Fruit fly (Drosophila melanogaster): Measurements from ENCODE around the gene nebu.

Gene nebu

DNA sequence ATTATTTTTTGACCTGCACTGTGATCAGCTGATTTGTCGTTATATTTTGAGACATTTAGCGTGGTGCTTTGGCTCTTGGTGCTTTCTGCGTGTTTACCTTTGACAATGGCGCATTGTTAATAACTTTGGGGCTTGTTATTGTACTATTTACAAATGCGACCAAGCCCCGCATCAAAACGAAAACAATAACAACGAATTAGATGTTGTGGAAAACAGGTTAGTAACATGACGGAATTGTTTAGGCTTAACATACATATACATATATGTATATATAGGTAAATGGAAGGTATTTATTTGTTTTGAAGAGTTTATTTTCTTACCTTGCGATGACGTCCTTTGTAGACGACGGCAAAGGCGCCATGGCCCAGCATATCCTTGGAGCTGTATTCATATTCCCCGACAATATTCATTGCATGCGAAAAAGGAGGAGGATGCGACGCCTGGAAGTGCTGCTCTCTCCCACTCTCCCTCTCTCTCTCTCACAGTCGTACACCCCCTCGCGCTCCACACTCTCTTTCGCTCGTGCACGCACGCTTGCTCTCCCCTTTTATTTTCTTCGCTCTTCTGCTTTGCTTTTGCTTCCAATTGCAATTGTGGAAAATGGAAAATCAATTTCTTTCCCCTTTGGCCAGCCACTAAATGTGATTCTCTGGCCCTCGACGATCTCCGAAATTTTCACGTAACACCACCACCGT is 38.7 kb downstream of the nebu start:
- TF ChIP-seq Clk (GFP tag; optimal IDR thresholded peaks at IDR 0.05) (peak; percentile 11), CG33017 (tag; optimal IDR thresholded peaks at IDR 0.05) (no peak), CG7045 (GFP tag; optimal IDR thresholded peaks at IDR 0.05) (no peak)

DNA sequence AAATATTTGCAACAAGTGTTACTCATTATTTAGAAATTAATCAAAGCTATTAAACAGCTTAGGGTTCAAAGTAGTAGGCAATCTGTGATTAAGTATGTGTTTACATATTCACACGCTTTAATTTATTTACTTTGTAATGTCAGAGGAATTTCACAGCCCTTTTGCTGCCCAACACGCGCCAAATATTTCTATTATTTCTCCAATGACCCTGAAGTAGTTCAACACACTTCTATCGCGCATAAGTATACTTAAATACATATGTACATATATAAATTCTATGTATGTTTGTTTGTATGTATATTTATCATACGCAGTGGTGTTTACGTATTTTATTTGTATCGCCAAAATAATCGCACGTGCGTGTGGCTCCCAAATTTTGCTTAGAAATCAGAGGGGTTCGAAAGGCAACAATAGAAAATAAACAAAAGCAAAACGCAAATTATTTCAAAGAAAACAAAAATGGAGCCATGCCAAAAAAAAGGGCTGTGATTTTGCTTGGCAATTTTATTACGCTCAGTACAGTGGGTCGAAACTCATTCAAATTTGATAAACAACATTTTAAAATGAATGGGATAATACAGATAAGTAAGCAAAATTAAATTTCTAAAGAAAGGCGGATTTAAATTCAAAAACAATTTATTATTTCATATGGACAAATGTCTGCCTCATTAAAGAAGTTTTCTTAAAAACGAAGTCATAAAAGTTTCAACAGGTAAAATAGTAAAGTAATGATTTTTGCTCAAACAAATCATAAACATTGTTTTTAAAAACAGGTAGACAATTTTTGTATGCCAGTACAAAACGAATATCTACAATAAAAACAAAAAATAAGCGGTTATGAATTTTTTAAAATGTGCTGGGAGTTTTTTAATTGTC is 39.5 kb downstream of the nebu start:
- TF ChIP-seq CG14711 (tag; optimal IDR thresholded peaks at IDR 0.05) (peak; percentile 18), Mnt (GFP tag; optimal IDR thresholded peaks at IDR 0.05) (no peak), cic (GFP tag; optimal IDR thresholded peaks at IDR 0.05) (no peak), kay (GFP tag; ENCODE audit: borderline replicate concordance) (peak; percentile 64), CG12768 (GFP tag; optimal IDR thresholded peaks at IDR 0.05) (no peak), pad (GFP tag; optimal IDR thresholded peaks at IDR 0.05) (no peak), Crg-1 (GFP tag; optimal IDR thresholded peaks at IDR 0.05) (no peak), bab1 (GFP tag; optimal IDR thresholded peaks at IDR 0.05) (no peak), CG7045 (GFP tag; optimal IDR thresholded peaks at IDR 0.05) (peak; percentile 21), CG33017 (tag; optimal IDR thresholded peaks at IDR 0.05) (no peak), Clk (GFP tag; optimal IDR thresholded peaks at IDR 0.05) (no peak), CG1620 (GFP tag; optimal IDR thresholded peaks at IDR 0.05) (no peak), Hr96 (GFP tag; optimal IDR thresholded peaks at IDR 0.05) (no peak), ovo (GFP tag; optimal IDR thresholded peaks at IDR 0.05) (no peak), CG5204 (GFP tag; optimal IDR thresholded peaks at IDR 0.05) (no peak), cnc (optimal IDR thresholded peaks at IDR 0.05) (no peak), tj (GFP tag; optimal IDR thresholded peaks at IDR 0.05) (peak; percentile 8), toe (GFP tag; optimal IDR thresholded peaks at IDR 0.05) (no peak), CG7101 (tag; optimal IDR thresholded peaks at IDR 0.05) (no peak), CG11617 (GFP tag; optimal IDR thresholded peaks at IDR 0.05) (no peak)

dm6 chr3L:12802443-12802865 is 40.5 kb downstream of the nebu start:
- TF ChIP-seq tj (GFP tag; optimal IDR thresholded peaks at IDR 0.05) (peak; percentile 46), kay (GFP tag; ENCODE audit: borderline replicate concordance) (peak; percentile 88), Crg-1 (GFP tag; optimal IDR thresholded peaks at IDR 0.05) (peak; percentile 18), CG11617 (GFP tag; optimal IDR thresholded peaks at IDR 0.05) (peak; percentile 23), cic (GFP tag; optimal IDR thresholded peaks at IDR 0.05) (peak; percentile 86), CG1620 (GFP tag; optimal IDR thresholded peaks at IDR 0.05) (no peak), cnc (optimal IDR thresholded peaks at IDR 0.05) (no peak), CG7045 (GFP tag; optimal IDR thresholded peaks at IDR 0.05) (peak; percentile 23), CG14711 (tag; optimal IDR thresholded peaks at IDR 0.05) (peak; percentile 35), pad (GFP tag; optimal IDR thresholded peaks at IDR 0.05) (no peak), CG33017 (tag; optimal IDR thresholded peaks at IDR 0.05) (peak; percentile 52), CG12768 (GFP tag; optimal IDR thresholded peaks at IDR 0.05) (peak; percentile 86), Mnt (GFP tag; optimal IDR thresholded peaks at IDR 0.05) (no peak), toe (GFP tag; optimal IDR thresholded peaks at IDR 0.05) (peak; percentile 28)

- TF ChIP-seq Crg-1 (GFP tag; optimal IDR thresholded peaks at IDR 0.05): no peak
- TF ChIP-seq CG11617 (GFP tag; optimal IDR thresholded peaks at IDR 0.05): no peak
These were observed 42.7 kb downstream of the nebu start for dm6 chr3L:12800167-12800566.

- TF ChIP-seq cnc (optimal IDR thresholded peaks at IDR 0.05): no peak
- TF ChIP-seq CG12768 (GFP tag; optimal IDR thresholded peaks at IDR 0.05): no peak
- no peak for TF ChIP-seq CG5204 (GFP tag; optimal IDR thresholded peaks at IDR 0.05)
- TF ChIP-seq pad (GFP tag; optimal IDR thresholded peaks at IDR 0.05): no peak
- no peak for TF ChIP-seq Mnt (GFP tag; optimal IDR thresholded peaks at IDR 0.05)
- no peak for TF ChIP-seq ovo (GFP tag; optimal IDR thresholded peaks at IDR 0.05)
- no peak for TF ChIP-seq kay (GFP tag; ENCODE audit: borderline replicate concordance)
These were observed 43.3 kb downstream of the nebu start for dm6 chr3L:12799431-12800147.

dm6 chr3L:12798795-12799311 is 44.1 kb downstream of the nebu start:
- TF ChIP-seq toe (GFP tag; optimal IDR thresholded peaks at IDR 0.05) (peak; percentile 26), Hr96 (GFP tag; optimal IDR thresholded peaks at IDR 0.05) (peak; percentile 33), cic (GFP tag; optimal IDR thresholded peaks at IDR 0.05) (peak; percentile 92), ovo (GFP tag; optimal IDR thresholded peaks at IDR 0.05) (peak; percentile 46), bab1 (GFP tag; optimal IDR thresholded peaks at IDR 0.05) (no peak), pad (GFP tag; optimal IDR thresholded peaks at IDR 0.05) (peak; percentile 53), CG1620 (GFP tag; optimal IDR thresholded peaks at IDR 0.05) (no peak), Crg-1 (GFP tag; optimal IDR thresholded peaks at IDR 0.05) (peak; percentile 56), CG7045 (GFP tag; optimal IDR thresholded peaks at IDR 0.05) (peak; percentile 29), CG5204 (GFP tag; optimal IDR thresholded peaks at IDR 0.05) (peak; percentile 71), CG33017 (tag; optimal IDR thresholded peaks at IDR 0.05) (peak; percentile 60), CG7101 (tag; optimal IDR thresholded peaks at IDR 0.05) (peak; percentile 70), Clk (GFP tag; optimal IDR thresholded peaks at IDR 0.05) (peak; percentile 37), CG14711 (tag; optimal IDR thresholded peaks at IDR 0.05) (no peak), Mnt (GFP tag; optimal IDR thresholded peaks at IDR 0.05) (peak; percentile 55), tj (GFP tag; optimal IDR thresholded peaks at IDR 0.05) (peak; percentile 15), CG11617 (GFP tag; optimal IDR thresholded peaks at IDR 0.05) (peak; percentile 68), kay (GFP tag; ENCODE audit: borderline replicate concordance) (peak; percentile 63), cnc (optimal IDR thresholded peaks at IDR 0.05) (no peak), CG12768 (GFP tag; optimal IDR thresholded peaks at IDR 0.05) (peak; percentile 72)

Measured in whole organism, adult.